Worm (Caenorhabditis elegans) whole organism, mixed stage, embryonic: ENCODE results near the gene npr-20.

ENCODE experiments used
- lin-13 ChIP-seq: fragments of 150-350 bp; optimal IDR thresholded peaks from 2 replicates; lab custom pipeline; 2014; ENCODE audit warnings: missing biosample characterization, missing genetic modification characterization
- nhr-28 ChIP-seq: fragments of 150-350 bp; optimal IDR thresholded peaks from 2 replicates; lab custom pipeline; 2014; ENCODE audit warnings: missing biosample characterization, missing genetic modification characterization
- nhr-76 ChIP-seq: sonication (generic microtip); optimal IDR thresholded peaks from 2 replicates; lab custom pipeline; 2017; ENCODE audit warnings: missing biosample characterization, missing genetic modification characterization
- snpc-4 ChIP-seq: fragments of 150-350 bp; optimal IDR thresholded peaks from 2 replicates; lab custom pipeline; 2014; ENCODE audit warnings: missing biosample characterization, missing genetic modification characterization
- ztf-11 ChIP-seq: fragments of 150-350 bp; optimal IDR thresholded peaks from 2 replicates; lab custom pipeline; 2014; ENCODE audit warnings: missing biosample characterization, missing genetic modification characterization

- TF ChIP-seq ztf-11 (tag; lab: Kevin White, UChicago) (no peak), nhr-76 (tag; lab: Kevin White, UChicago) (no peak), nhr-28 (tag; lab: Kevin White, UChicago) (no peak), snpc-4 (tag; lab: Kevin White, UChicago) (no peak), lin-13 (tag; lab: Kevin White, UChicago) (no peak)
Observed at ce11 chrII:8859596-8859995, 5.4 kb downstream of the npr-20 start, which contains the start of gene snb-6.
